Worm (Caenorhabditis elegans): ENCODE data around the gene F10B5.3.

The F10B5.3 gene

DNA sequence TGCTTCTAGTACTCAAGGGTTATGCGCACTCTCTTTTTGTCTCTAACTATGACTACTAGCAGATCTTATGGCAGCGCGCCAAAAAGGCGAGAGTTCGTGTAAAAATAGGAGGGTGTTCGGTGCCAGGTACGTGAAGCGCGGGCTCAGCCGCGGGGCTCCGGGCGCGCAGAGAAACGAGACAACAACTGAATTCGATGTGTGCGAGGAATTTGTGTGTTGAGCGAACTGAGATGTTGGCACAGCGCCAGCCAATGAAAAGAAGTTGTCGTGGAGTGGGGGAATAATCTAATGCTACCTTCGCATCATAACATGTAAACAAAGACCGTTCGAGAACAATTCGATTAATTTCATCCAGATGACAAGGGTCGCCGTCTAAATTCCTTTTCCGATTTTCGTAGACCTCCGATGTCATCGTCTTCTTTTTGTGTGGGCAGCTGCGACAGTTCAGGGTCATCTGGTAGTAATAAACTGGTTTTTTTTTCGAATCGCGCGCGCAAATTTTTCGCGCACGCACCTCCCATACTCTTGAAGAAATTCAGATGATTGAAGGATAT lies 18.3 kb downstream of the F10B5.3 start (continued):
- 0 out of 2 replicates have a peak, but pooled peaks have one; percentile 20 for TF ChIP-seq egl-44 (GFP tag; IDR thresholded peaks at IDR 0.05)
- no peak for TF ChIP-seq lin-26 (GFP tag; IDR thresholded peaks at IDR 0.05)
- TF ChIP-seq akir-1 (GFP tag; optimal IDR thresholded peaks at IDR 0.05): no peak
- TF ChIP-seq ceh-40 (GFP tag; IDR thresholded peaks at IDR 0.05): no peak
- no peak for TF ChIP-seq Y56A3A.18 (GFP tag; IDR thresholded peaks at IDR 0.05)
- TF ChIP-seq nhr-120 (GFP tag; IDR thresholded peaks at IDR 0.05): no peak
- peak; percentile 44 for TF ChIP-seq ztf-22 (GFP tag; optimal IDR thresholded peaks at IDR 0.05)
- peak; percentile 54 for TF ChIP-seq chd-7 (tag; optimal IDR thresholded peaks at IDR 0.05)
- TF ChIP-seq F52B5.7 (tag; optimal IDR thresholded peaks at IDR 0.05): peak; percentile 39
- no peak for TF ChIP-seq nfya-1 (tag; optimal IDR thresholded peaks at IDR 0.05; ENCODE audit: borderline replicate concordance, insufficient read depth)
- TF ChIP-seq mcd-1 (GFP tag; IDR thresholded peaks at IDR 0.05): no peak
- TF ChIP-seq lin-35 (GFP tag; optimal IDR thresholded peaks at IDR 0.05): peak in 1 of 3 experiments; percentile 29
- no peak for TF ChIP-seq dox-1 (GFP tag; IDR thresholded peaks at IDR 0.05)
- TF ChIP-seq madf-8 (GFP tag; conservative IDR thresholded peaks at IDR 0.05): no peak
- 0 out of 2 replicates have a peak, but pooled peaks have one; percentile 63 for TF ChIP-seq nfyb-1 (GFP tag; IDR thresholded peaks at IDR 0.05)

- no peak for TF ChIP-seq gei-17 (GFP tag; optimal IDR thresholded peaks at IDR 0.05)
- no peak for TF ChIP-seq ztf-25 (GFP tag; IDR thresholded peaks at IDR 0.05)
- no peak for TF ChIP-seq mel-28 (tag; optimal IDR thresholded peaks at IDR 0.05; ENCODE audit: borderline replicate concordance)
- TF ChIP-seq unc-130 (GFP tag; optimal IDR thresholded peaks at IDR 0.05): no peak
- no peak for TF ChIP-seq egl-18 (GFP tag; IDR thresholded peaks at IDR 0.05)
- no peak for TF ChIP-seq repo-1 (tag; optimal IDR thresholded peaks at IDR 0.05)
- TF ChIP-seq efl-1 (GFP tag; optimal IDR thresholded peaks at IDR 0.05): no peak
- no peak for TF ChIP-seq lir-1 (GFP tag; conservative IDR thresholded peaks at IDR 0.05)
- no peak for TF ChIP-seq pbrm-1 (GFP tag; IDR thresholded peaks at IDR 0.05)
- TF ChIP-seq K11D2.4 (GFP tag; IDR thresholded peaks at IDR 0.05): no peak
- 0 out of 2 replicates have a peak, but pooled peaks have one; percentile 11 for TF ChIP-seq dox-1 (GFP tag; IDR thresholded peaks at IDR 0.05)
- no peak for TF ChIP-seq B0019.2 (GFP tag; conservative IDR thresholded peaks at IDR 0.05)
- TF ChIP-seq tbx-9 (tag; optimal IDR thresholded peaks at IDR 0.05; ENCODE audit: borderline replicate concordance): no peak
- TF ChIP-seq hmg-1.2 (GFP tag; IDR thresholded peaks at IDR 0.05): 0 out of 2 replicates have a peak, but pooled peaks have one; percentile 5
- TF ChIP-seq snpc-3.4 (tag; optimal IDR thresholded peaks at IDR 0.05): no peak
- no peak for TF ChIP-seq xnd-1 (tag; optimal IDR thresholded peaks at IDR 0.05)
- no peak for TF ChIP-seq Y79H2A.3 (GFP tag; conservative IDR thresholded peaks at IDR 0.05)
- TF ChIP-seq lin-40 (tag; optimal IDR thresholded peaks at IDR 0.05): no peak
- TF ChIP-seq madf-6 (GFP tag; IDR thresholded peaks at IDR 0.05): no peak
- TF ChIP-seq cebp-1 (GFP tag; IDR thresholded peaks at IDR 0.05): no peak
- TF ChIP-seq cebp-1 (tag; optimal IDR thresholded peaks at IDR 0.05): peak; percentile 28
- no peak for TF ChIP-seq F52B5.7 (tag; optimal IDR thresholded peaks at IDR 0.05)
- TF ChIP-seq Y95B8A.8 (GFP tag; IDR thresholded peaks at IDR 0.05): no peak
Observed at ce11 chrII:8130792-8131191, 19.0 kb downstream of the F10B5.3 start.

ce11 chrII:8129495-8130010 lies 20.3 kb downstream of the F10B5.3 start, which contains the start of gene ulp-4:
Gene ulp-4, plus strand, starts transcription at chrII:8129960.
- TF ChIP-seq F55B11.4 (tag; optimal IDR thresholded peaks at IDR 0.05; ENCODE audit: borderline replicate concordance, insufficient read depth) (no peak), nhr-80 (tag; optimal IDR thresholded peaks at IDR 0.05) (peak; percentile 66)

Measured in whole organism, young adult.